Fruit fly (Drosophila melanogaster) whole organism, larva: ENCODE results near the gene Nup358.

Source experiments
- noc ChIP-seq: fragments of 200-800 bp; sonication (Bioruptor generic); optimal IDR thresholded peaks from 3 replicates; lab custom pipeline; 2019; ENCODE audit warnings: missing biosample characterization, mild to moderate bottlenecking, missing genetic modification characterization, moderate library complexity

Gene Nup358

DNA sequence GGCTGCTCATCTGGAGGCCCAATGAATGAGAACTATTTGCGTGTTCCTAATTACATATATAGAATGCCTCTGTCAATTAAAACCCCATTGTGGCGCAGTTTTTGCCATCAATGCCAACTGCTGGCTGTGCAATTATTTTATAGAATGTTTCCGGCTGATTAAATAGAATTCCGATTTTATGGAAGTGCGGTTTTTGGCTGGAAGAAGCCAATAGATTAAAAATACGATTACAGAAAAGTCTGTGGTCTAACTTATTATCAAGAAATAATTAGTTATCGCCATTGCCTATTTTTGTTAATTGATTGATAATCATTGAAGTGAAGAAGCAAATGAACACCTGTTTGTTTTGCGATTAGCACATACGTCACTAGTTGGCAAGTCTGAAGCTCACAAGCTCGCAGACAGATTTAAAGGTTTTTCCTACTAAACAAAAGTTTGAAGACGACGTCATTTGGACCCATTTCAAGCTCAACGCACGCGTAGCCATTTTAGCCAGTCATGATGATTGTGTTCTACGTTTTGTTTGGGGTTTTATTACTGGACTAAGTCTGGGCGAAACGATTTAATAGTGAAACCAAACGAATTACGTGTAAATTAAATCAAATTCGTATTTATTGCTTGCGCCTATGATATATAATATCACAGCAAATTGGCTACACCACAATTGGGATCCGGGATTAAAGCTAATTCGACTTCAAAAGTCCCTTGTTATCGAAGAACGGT lies 56.8 kb downstream of the Nup358 start:
- TF ChIP-seq noc (tag; lab: Kevin White, UChicago) = peak; percentile 47

DNA sequence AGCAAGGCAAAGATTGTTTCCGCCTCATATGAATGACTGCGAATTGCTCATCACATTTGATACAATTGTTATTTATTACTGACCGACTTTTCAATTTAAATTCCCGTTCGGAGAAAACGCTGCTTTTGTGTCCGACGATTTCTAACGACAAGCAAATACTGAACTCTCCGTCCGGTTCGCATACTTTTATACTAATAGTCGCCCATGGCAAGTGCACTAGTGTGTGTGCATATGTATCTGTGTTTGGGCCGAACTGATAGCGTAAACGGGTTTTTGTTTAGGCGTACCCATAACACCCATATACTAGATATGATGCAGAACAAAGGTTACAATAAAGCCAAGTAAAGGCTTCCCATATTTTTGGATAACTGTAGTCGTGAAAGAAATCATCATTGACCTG lies 59.1 kb downstream of the Nup358 start, which contains the start of gene CG10550:
TSS of gene CG10550 (minus strand) at position 164 of the 400 bp plus-strand sequence.
- TF ChIP-seq noc (tag; lab: Kevin White, UChicago) = no peak
